Fruit fly (Drosophila melanogaster) whole organism, pupa: ENCODE results near the gene CG16863.

ENCODE experiments used
- CG10348 ChIP-seq: fragments of 200-800 bp; sonication (Bioruptor generic); IDR thresholded peaks from 2 replicates; pipeline ENCODE4 v1.3.6; 2022; ENCODE audit warnings: missing biosample characterization, missing genetic modification characterization
- CG12605 ChIP-seq: fragments of 200-800 bp; sonication (Bioruptor generic); IDR thresholded peaks from 2 replicates; pipeline ENCODE4 v1.3.6; 2022; ENCODE audit warnings: missing biosample characterization, missing genetic modification characterization
- CG13204 ChIP-seq: fragments of 200-800 bp; sonication (Bioruptor generic); optimal IDR thresholded peaks from 2 replicates; lab custom pipeline; 2018; ENCODE audit warnings: missing biosample characterization, mild to moderate bottlenecking, missing genetic modification characterization, moderate library complexity
- CG14655 ChIP-seq: fragments of 200-800 bp; sonication (Bioruptor generic); optimal IDR thresholded peaks from 3 replicates; lab custom pipeline; 2017; ENCODE audit warnings: mild to moderate bottlenecking, missing biosample characterization, missing genetic modification reagents, missing genetic modification characterization
- CG15710 ChIP-seq: fragments of 200-800 bp; sonication (Bioruptor generic); optimal IDR thresholded peaks from 2 replicates; lab custom pipeline; 2018; ENCODE audit warnings: missing biosample characterization, mild to moderate bottlenecking, missing genetic modification characterization, moderate library complexity
- CG17806 ChIP-seq: fragments of 200-800 bp; sonication (Bioruptor generic); optimal IDR thresholded peaks from 2 replicates; lab custom pipeline; 2018; ENCODE audit warnings: missing biosample characterization, mild to moderate bottlenecking, missing genetic modification characterization, moderate library complexity
- CG32121 ChIP-seq: fragments of 200-800 bp; sonication (Bioruptor generic); IDR thresholded peaks from 2 replicates; pipeline ENCODE4 v1.3.6; 2022; ENCODE audit warnings: missing biosample characterization, missing genetic modification characterization
- CG4496 ChIP-seq: fragments of 200-800 bp; sonication (Bioruptor generic); IDR thresholded peaks from 3 replicates; pipeline ENCODE4 v1.3.6; 2022; ENCODE audit warnings: missing biosample characterization, missing genetic modification characterization
- CG8159 ChIP-seq: fragments of 200-800 bp; sonication (Bioruptor generic); optimal IDR thresholded peaks from 3 replicates; lab custom pipeline; 2018; ENCODE audit warnings: missing biosample characterization, mild to moderate bottlenecking, missing genetic modification characterization, moderate library complexity
- CG8301 ChIP-seq: fragments of 200-800 bp; sonication (Bioruptor generic); optimal IDR thresholded peaks from 2 replicates; lab custom pipeline; 2018; ENCODE audit warnings: missing biosample characterization, mild to moderate bottlenecking, missing genetic modification characterization
- CG9948 ChIP-seq: fragments of 200-800 bp; sonication (Bioruptor generic); optimal IDR thresholded peaks from 2 replicates; lab custom pipeline; 2018; ENCODE audit warnings: missing biosample characterization, mild to moderate bottlenecking, missing genetic modification characterization, moderate library complexity
- D1 ChIP-seq: fragments of 200-800 bp; sonication (Bioruptor generic); optimal IDR thresholded peaks from 2 replicates; lab custom pipeline; 2018; ENCODE audit warnings: missing biosample characterization, mild to moderate bottlenecking, missing genetic modification characterization, moderate library complexity
- EcR ChIP-seq: fragments of 200-800 bp; sonication (Bioruptor generic); optimal IDR thresholded peaks from 3 replicates; lab custom pipeline; 2019; ENCODE audit warnings: missing biosample characterization, missing genetic modification characterization, mild to moderate bottlenecking, moderate library complexity, missing genetic modification reagents
- Ets98B ChIP-seq: fragments of 200-800 bp; sonication (Bioruptor generic); IDR thresholded peaks from 2 replicates; pipeline ENCODE4 v1.3.6; 2022; ENCODE audit warnings: missing biosample characterization, missing genetic modification characterization
- Pif1A ChIP-seq: fragments of 200-800 bp; sonication (Bioruptor generic); optimal IDR thresholded peaks from 3 replicates; lab custom pipeline; 2016; ENCODE audit warnings: missing biosample characterization, missing genetic modification characterization
- Pif1B ChIP-seq: fragments of 200-800 bp; sonication (Bioruptor generic); optimal IDR thresholded peaks from 3 replicates; lab custom pipeline; 2016; ENCODE audit warnings: missing biosample characterization, missing genetic modification characterization
- Snoo ChIP-seq: fragments of 200-800 bp; sonication (Bioruptor generic); optimal IDR thresholded peaks from 3 replicates; lab custom pipeline; 2017; ENCODE audit warnings: missing biosample characterization, mild to moderate bottlenecking, missing genetic modification characterization, inconsistent platforms
- fd96Ca ChIP-seq: fragments of 200-800 bp; sonication (Bioruptor generic); IDR thresholded peaks from 3 replicates; pipeline ENCODE4 v1.3.6; 2022; ENCODE audit warnings: missing biosample characterization, missing genetic modification characterization
- gl ChIP-seq: fragments of 200-800 bp; sonication (Bioruptor generic); optimal IDR thresholded peaks from 2 replicates; lab custom pipeline; 2018; ENCODE audit warnings: missing biosample characterization, mild to moderate bottlenecking, missing genetic modification characterization
- rn ChIP-seq: fragments of 200-800 bp; sonication (Bioruptor generic); IDR thresholded peaks from 2 replicates; pipeline ENCODE4 v1.3.6; 2022; ENCODE audit warnings: missing biosample characterization, missing genetic modification characterization

The CG16863 gene

dm6 chr2L:13804561-13805067, 13.9 kb downstream of the CG16863 start:
- TF ChIP-seq EcR (GFP tag; lab: Kevin White, UChicago) (peak; percentile 90), gl (peak; percentile 37), rn (GFP tag; lab: Robert Waterston, UW) (no peak), fd96Ca (GFP tag; lab: Robert Waterston, UW) (peak; percentile 46; the same call in 1 of the 3 replicates), CG8301 (tag; lab: Kevin White, UChicago) (no peak), Ets98B (GFP tag; lab: Robert Waterston, UW) (peak; percentile 46; the same call in 1 of the 2 replicates)

dm6 chr2L:13805170-13805569, 14.4 kb downstream of the CG16863 start:
- no peak for TF ChIP-seq CG10348 (GFP tag; lab: Robert Waterston, UW)
- TF ChIP-seq Snoo (tag; lab: Kevin White, UChicago): no peak
- TF ChIP-seq CG32121 (GFP tag; lab: Robert Waterston, UW): no peak

dm6 chr2L:13807097-13807496, 16.3 kb downstream of the CG16863 start:
- no peak for TF ChIP-seq CG14655 (GFP tag; lab: Kevin White, UChicago)
- TF ChIP-seq CG9948 (tag; lab: Kevin White, UChicago): no peak
- no peak for TF ChIP-seq CG4496 (GFP tag; lab: Robert Waterston, UW)
- no peak for TF ChIP-seq D1
- no peak for TF ChIP-seq Pif1A
- TF ChIP-seq CG8301 (tag; lab: Kevin White, UChicago): no peak
- no peak for TF ChIP-seq CG15710 (tag; lab: Kevin White, UChicago)
- TF ChIP-seq CG13204 (GFP tag; lab: Kevin White, UChicago): no peak
- TF ChIP-seq CG32121 (GFP tag; lab: Robert Waterston, UW): no peak
- TF ChIP-seq fd96Ca (GFP tag; lab: Robert Waterston, UW): no peak
- no peak for TF ChIP-seq rn (GFP tag; lab: Robert Waterston, UW)
- no peak for TF ChIP-seq Ets98B (GFP tag; lab: Robert Waterston, UW)
- no peak for TF ChIP-seq CG8159 (tag; lab: Kevin White, UChicago)
- no peak for TF ChIP-seq Pif1B
- no peak for TF ChIP-seq CG17806 (tag; lab: Kevin White, UChicago)
- TF ChIP-seq EcR (GFP tag; lab: Kevin White, UChicago): no peak
- TF ChIP-seq CG12605 (GFP tag; lab: Robert Waterston, UW): no peak
- TF ChIP-seq Snoo (tag; lab: Kevin White, UChicago): no peak

- TF ChIP-seq fd96Ca (GFP tag; lab: Robert Waterston, UW): no peak
- no peak for TF ChIP-seq CG14655 (GFP tag; lab: Kevin White, UChicago)
- TF ChIP-seq CG8159 (tag; lab: Kevin White, UChicago): no peak
- TF ChIP-seq Snoo (tag; lab: Kevin White, UChicago): peak; percentile 3
These were observed 17.2 kb downstream of the CG16863 start for dm6 chr2L:13807959-13808358.

dm6 chr2L:13811323-13811722, 20.6 kb downstream of the CG16863 start, which contains the start of the genes Adat1 and CG16865:
Gene Adat1, minus strand, starts transcription at chr2L:13811474.
Gene CG16865, plus strand, starts transcription at chr2L:13811522.
- no peak for TF ChIP-seq CG32121 (GFP tag; lab: Robert Waterston, UW)
- TF ChIP-seq gl: no peak
- no peak for TF ChIP-seq CG13204 (GFP tag; lab: Kevin White, UChicago)

dm6 chr2L:13813156-13813555, 22.4 kb downstream of the CG16863 start, which contains the start of gene CG16888:
Gene CG16888, minus strand, starts transcription at chr2L:13813256.
- TF ChIP-seq Pif1B: no peak
- TF ChIP-seq CG13204 (GFP tag; lab: Kevin White, UChicago): no peak
- TF ChIP-seq, all 21 proteins: peak for 0

- no peak for TF ChIP-seq EcR (GFP tag; lab: Kevin White, UChicago)
- no peak for TF ChIP-seq D1
- no peak for TF ChIP-seq CG13204 (GFP tag; lab: Kevin White, UChicago)
These were observed 22.9 kb downstream of the CG16863 start, which contains the start of gene Sos for dm6 chr2L:13813604-13814178. Gene Sos, plus strand, starts transcription at chr2L:13813816.

dm6 chr2L:13820176-13820575, 29.4 kb downstream of the CG16863 start:
- TF ChIP-seq EcR (GFP tag; lab: Kevin White, UChicago) (no peak), CG13204 (GFP tag; lab: Kevin White, UChicago) (no peak)
